Fruit fly (Drosophila melanogaster) whole organism, embryonic: Measurements from ENCODE around the gene CG11374.

Source experiments
- Aef1 ChIP-seq: fragments of 200-800 bp; sonication (Bioruptor generic); IDR thresholded peaks from 3 replicates; pipeline ENCODE4 v1.3.6; 2022; ENCODE audit warnings: missing biosample characterization, missing genetic modification characterization
- Antp ChIP-seq: fragments of 200-800 bp; sonication (Bioruptor generic); optimal IDR thresholded peaks from 3 replicates; lab custom pipeline; 2016; ENCODE audit warnings: missing biosample characterization, missing genetic modification characterization
- Asciz ChIP-seq: fragments of 200-800 bp; sonication (Bioruptor generic); optimal IDR thresholded peaks from 2 replicates; lab custom pipeline; 2017; ENCODE audit warnings: missing biosample characterization, mild to moderate bottlenecking, missing genetic modification characterization, missing genetic modification reagents
- Awh ChIP-seq: fragments of 200-800 bp; sonication (Bioruptor generic); IDR thresholded peaks from 2 replicates; pipeline ENCODE4, ENCODE4 v1.3.6; 2022; ENCODE audit warnings: missing biosample characterization, missing genetic modification characterization
- BEAF-32 ChIP-seq: fragments of 200-800 bp; sonication (Bioruptor generic); optimal IDR thresholded peaks from 3 replicates; lab custom pipeline; 2017; ENCODE audit warnings: missing biosample characterization, missing genetic modification characterization, mild to moderate bottlenecking, moderate library complexity, missing genetic modification reagents
- CG10366 ChIP-seq: fragments of 200-800 bp; sonication (Bioruptor generic); IDR thresholded peaks from 2 replicates; pipeline ENCODE4 v1.3.6; 2022; ENCODE audit warnings: missing biosample characterization, missing genetic modification characterization
- CG10959 ChIP-seq: fragments of 200-800 bp; sonication (Bioruptor generic); IDR thresholded peaks from 2 replicates; pipeline ENCODE4 v1.3.6; 2022; ENCODE audit warnings: missing biosample characterization, missing genetic modification characterization
- CG10979 ChIP-seq: fragments of 200-800 bp; sonication (Bioruptor generic); optimal IDR thresholded peaks from 2 replicates; lab custom pipeline; 2018; ENCODE audit warnings: missing biosample characterization, mild to moderate bottlenecking, missing genetic modification characterization, moderate library complexity
- CG12299 ChIP-seq: fragments of 200-800 bp; sonication (Bioruptor generic); optimal IDR thresholded peaks from 2 replicates; lab custom pipeline; 2018; ENCODE audit warnings: missing biosample characterization, mild to moderate bottlenecking, missing genetic modification characterization
- CG14050 ChIP-seq: fragments of 200-800 bp; sonication (Bioruptor generic); IDR thresholded peaks from 3 replicates; pipeline ENCODE4 v1.3.6; 2022; ENCODE audit warnings: missing biosample characterization, missing genetic modification characterization
- CG14860 ChIP-seq: fragments of 200-800 bp; sonication (Bioruptor generic); IDR thresholded peaks from 3 replicates; pipeline ENCODE4 v1.3.6; 2022; ENCODE audit warnings: missing biosample characterization, missing genetic modification characterization; ENCODE audit not compliant: partially characterized antibody
- CG15696 ChIP-seq: fragments of 200-800 bp; sonication (Bioruptor generic); optimal IDR thresholded peaks from 2 replicates; lab custom pipeline; 2019; ENCODE audit warnings: missing biosample characterization, mild to moderate bottlenecking, missing genetic modification characterization, moderate library complexity
- CG16815 ChIP-seq: fragments of 200-800 bp; sonication (Bioruptor generic); optimal IDR thresholded peaks from 3 replicates; lab custom pipeline; 2017; ENCODE audit warnings: missing biosample characterization, mild to moderate bottlenecking, missing genetic modification characterization
- CG17186 ChIP-seq: fragments of 200-800 bp; sonication (Bioruptor generic); optimal IDR thresholded peaks from 3 replicates; lab custom pipeline; 2017; ENCODE audit warnings: missing biosample characterization, missing genetic modification reagents, missing genetic modification characterization
- CG1792 ChIP-seq: fragments of 200-800 bp; sonication (Bioruptor generic); optimal IDR thresholded peaks from 2 replicates; lab custom pipeline; 2016; ENCODE audit warnings: missing biosample characterization, missing genetic modification characterization
- CG3065 ChIP-seq: fragments of 200-800 bp; sonication (Bioruptor generic); optimal IDR thresholded peaks from 2 replicates; lab custom pipeline; 2016; ENCODE audit warnings: missing biosample characterization, missing genetic modification characterization
- CG33213 ChIP-seq: fragments of 200-800 bp; sonication (Bioruptor generic); optimal IDR thresholded peaks from 3 replicates; lab custom pipeline; 2016; ENCODE audit warnings: missing biosample characterization, missing genetic modification characterization
- CG3726 ChIP-seq: fragments of 200-800 bp; sonication (Bioruptor generic); IDR thresholded peaks from 3 replicates; pipeline ENCODE4, ENCODE4 v1.3.6; 2022; ENCODE audit warnings: missing biosample characterization, missing genetic modification characterization
- CG42726 ChIP-seq: fragments of 200-800 bp; sonication (Bioruptor generic); IDR thresholded peaks from 2 replicates; pipeline ENCODE4 v1.3.6; 2022; ENCODE audit warnings: missing biosample characterization, missing genetic modification characterization; ENCODE audit not compliant: partially characterized antibody
- CG4820 ChIP-seq: fragments of 200-800 bp; sonication (Bioruptor generic); optimal IDR thresholded peaks from 3 replicates; lab custom pipeline; 2016; ENCODE audit warnings: missing biosample characterization, missing genetic modification characterization
- CG5245 ChIP-seq: fragments of 200-800 bp; sonication (Bioruptor generic); optimal IDR thresholded peaks from 3 replicates; lab custom pipeline; 2016; ENCODE audit warnings: missing biosample characterization, missing genetic modification characterization
- CG5953 ChIP-seq: fragments of 200-800 bp; sonication (Bioruptor generic); IDR thresholded peaks from 2 replicates; pipeline ENCODE4 v1.3.6; 2022; ENCODE audit warnings: missing biosample characterization, missing genetic modification characterization
- CG7372 ChIP-seq: fragments of 200-800 bp; sonication (Bioruptor generic); IDR thresholded peaks from 2 replicates; pipeline ENCODE4 v1.3.6; 2022; ENCODE audit warnings: missing biosample characterization, missing genetic modification characterization
- CG9215 ChIP-seq: fragments of 200-800 bp; sonication (Bioruptor generic); IDR thresholded peaks from 2 replicates; pipeline ENCODE4 v1.3.6; 2022; ENCODE audit warnings: missing biosample characterization, missing genetic modification characterization
- Fer1 ChIP-seq: fragments of 200-800 bp; sonication (Bioruptor generic); optimal IDR thresholded peaks from 2 replicates; lab custom pipeline; 2017; ENCODE audit warnings: missing biosample characterization, mild to moderate bottlenecking, missing genetic modification characterization
- H15 ChIP-seq: fragments of 200-800 bp; sonication (Bioruptor generic); IDR thresholded peaks from 3 replicates; pipeline ENCODE4 v1.3.6; 2022; ENCODE audit warnings: missing biosample characterization, missing genetic modification characterization
- HLH4C ChIP-seq: fragments of 200-800 bp; sonication (Bioruptor generic); IDR thresholded peaks from 3 replicates; pipeline ENCODE4 v1.3.6; 2022; ENCODE audit warnings: missing biosample characterization, missing genetic modification characterization; ENCODE audit not compliant: partially characterized antibody
- Hey ChIP-seq: fragments of 200-800 bp; sonication (Bioruptor generic); optimal IDR thresholded peaks from 3 replicates; lab custom pipeline; 2018; ENCODE audit warnings: missing biosample characterization, mild to moderate bottlenecking, missing genetic modification characterization
- HmgD ChIP-seq: fragments of 200-800 bp; sonication (Bioruptor generic); optimal IDR thresholded peaks from 3 replicates; lab custom pipeline; 2016; ENCODE audit warnings: missing biosample characterization, missing genetic modification characterization
- Hsf ChIP-seq: fragments of 200-800 bp; sonication (Bioruptor generic); optimal IDR thresholded peaks from 3 replicates; lab custom pipeline; 2016; ENCODE audit warnings: missing biosample characterization, missing genetic modification characterization
- Pdp1 ChIP-seq, 2 experiments: fragments of 200-800 bp; sonication (Bioruptor generic); optimal IDR thresholded peaks; 3 replicates each; lab custom pipeline; 2016; ENCODE audit warnings: missing biosample characterization in 2 of 2, missing genetic modification characterization in 2 of 2, mild to moderate bottlenecking in 1 of 2, moderate library complexity in 1 of 2
- Sox102F ChIP-seq: fragments of 200-800 bp; sonication (Bioruptor generic); optimal IDR thresholded peaks from 2 replicates; lab custom pipeline; 2018; ENCODE audit warnings: missing biosample characterization, mild to moderate bottlenecking, missing genetic modification characterization, moderate library complexity
- bigmax ChIP-seq: fragments of 200-800 bp; sonication (Bioruptor generic); optimal IDR thresholded peaks from 2 replicates; lab custom pipeline; 2018; ENCODE audit warnings: missing biosample characterization, mild to moderate bottlenecking, missing genetic modification characterization
- bowl ChIP-seq: fragments of 200-800 bp; sonication (Bioruptor generic); IDR thresholded peaks from 2 replicates; pipeline ENCODE4 v1.3.6; 2022; ENCODE audit warnings: missing biosample characterization, missing genetic modification characterization
- btn ChIP-seq: fragments of 200-800 bp; sonication (Bioruptor generic); optimal IDR thresholded peaks from 2 replicates; lab custom pipeline; 2016; ENCODE audit warnings: missing biosample characterization, missing genetic modification characterization
- fd3F ChIP-seq: fragments of 200-800 bp; sonication (Bioruptor generic); optimal IDR thresholded peaks from 2 replicates; lab custom pipeline; 2018; ENCODE audit warnings: missing biosample characterization, mild to moderate bottlenecking, missing genetic modification characterization, moderate library complexity
- gsb-n ChIP-seq: fragments of 200-800 bp; sonication (Bioruptor generic); optimal IDR thresholded peaks from 3 replicates; lab custom pipeline; 2018; ENCODE audit warnings: missing biosample characterization, mild to moderate bottlenecking, missing genetic modification characterization
- gt ChIP-seq: fragments of 200-800 bp; sonication (Bioruptor generic); IDR thresholded peaks from 2 replicates; pipeline ENCODE4 v1.3.6; 2022; ENCODE audit warnings: missing biosample characterization, missing genetic modification characterization
- kah ChIP-seq: fragments of 200-800 bp; sonication (Bioruptor generic); optimal IDR thresholded peaks from 2 replicates; lab custom pipeline; 2018; ENCODE audit warnings: missing biosample characterization, mild to moderate bottlenecking, missing genetic modification characterization
- klu ChIP-seq: fragments of 200-800 bp; sonication (Bioruptor generic); IDR thresholded peaks from 2 replicates; pipeline ENCODE4 v1.3.6; 2022; ENCODE audit warnings: missing biosample characterization, missing genetic modification characterization
- maf-S ChIP-seq: fragments of 200-800 bp; sonication (Bioruptor generic); optimal IDR thresholded peaks from 2 replicates; lab custom pipeline; 2016; ENCODE audit warnings: missing biosample characterization, missing genetic modification characterization
- mld ChIP-seq: fragments of 200-800 bp; sonication (Bioruptor generic); IDR thresholded peaks from 3 replicates; pipeline ENCODE4 v1.3.6; 2022; ENCODE audit warnings: missing biosample characterization, missing genetic modification characterization; ENCODE audit not compliant: partially characterized antibody
- odd ChIP-seq: fragments of 200-800 bp; sonication (Bioruptor generic); optimal IDR thresholded peaks from 2 replicates; lab custom pipeline; 2017; ENCODE audit warnings: missing biosample characterization, mild to moderate bottlenecking, missing genetic modification characterization
- org-1 ChIP-seq: fragments of 200-800 bp; sonication (Bioruptor generic); optimal IDR thresholded peaks from 2 replicates; lab custom pipeline; 2017; ENCODE audit warnings: missing biosample characterization, missing genetic modification characterization
- phol ChIP-seq: fragments of 200-800 bp; sonication (Bioruptor generic); optimal IDR thresholded peaks from 3 replicates; lab custom pipeline; 2018; ENCODE audit warnings: missing biosample characterization, mild to moderate bottlenecking, missing genetic modification characterization, moderate library complexity
- pnt ChIP-seq: fragments of 200-800 bp; sonication (Bioruptor generic); optimal IDR thresholded peaks from 3 replicates; lab custom pipeline; 2016; ENCODE audit warnings: missing biosample characterization, missing genetic modification characterization
- ro ChIP-seq: fragments of 200-800 bp; sonication (Bioruptor generic); IDR thresholded peaks from 2 replicates; pipeline ENCODE4 v1.3.6; 2022; ENCODE audit warnings: missing biosample characterization, missing genetic modification characterization
- sens ChIP-seq: fragments of 200-800 bp; sonication (Bioruptor generic); peaks from one replicate; lab custom pipeline; 2016; ENCODE audit warnings: missing biosample characterization, missing genetic modification characterization
- slou ChIP-seq: fragments of 200-800 bp; sonication (Bioruptor generic); optimal IDR thresholded peaks from 3 replicates; lab custom pipeline; 2016; ENCODE audit warnings: missing biosample characterization, missing genetic modification characterization
- sna ChIP-seq: fragments of 200-800 bp; sonication (Bioruptor generic); IDR thresholded peaks from 2 replicates; pipeline ENCODE4 v1.3.6; 2022; ENCODE audit warnings: missing biosample characterization, missing genetic modification characterization; ENCODE audit not compliant: partially characterized antibody
- stwl ChIP-seq: fragments of 200-800 bp; sonication (Bioruptor generic); optimal IDR thresholded peaks from 3 replicates; lab custom pipeline; 2018; ENCODE audit warnings: missing biosample characterization, mild to moderate bottlenecking, missing genetic modification characterization, moderate library complexity

CG11374 gene

DNA sequence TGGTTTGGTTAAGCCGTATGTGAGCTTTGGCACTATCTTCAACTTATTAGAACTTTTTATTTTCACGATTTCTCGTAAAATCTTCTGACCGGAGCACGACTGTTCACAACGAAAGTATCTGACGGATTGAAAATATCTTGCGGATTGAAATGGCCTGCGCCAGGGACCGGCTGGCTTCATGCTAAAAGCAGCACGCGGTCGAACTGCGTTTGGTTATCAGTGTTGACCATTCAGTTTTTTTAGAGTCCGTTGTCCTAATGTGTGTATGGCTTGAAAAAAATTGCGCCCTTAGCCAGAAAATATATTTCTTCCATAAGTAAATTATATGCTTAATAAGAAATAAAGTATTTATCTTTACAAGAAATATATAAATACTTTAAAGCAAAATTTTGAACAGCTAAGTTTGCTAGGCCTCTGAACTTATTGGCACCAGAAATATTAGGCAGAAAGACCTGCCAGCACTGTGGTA is 11.1 kb downstream of the CG11374 start, which contains the start of gene net (continued):
- peak; percentile 59 for TF ChIP-seq fd3F (GFP tag; lab: Kevin White, UChicago)
- TF ChIP-seq bigmax (GFP tag; lab: Kevin White, UChicago) = no peak
- no peak for TF ChIP-seq CG17186 (GFP tag; lab: Kevin White, UChicago)
- TF ChIP-seq stwl (tag; lab: Kevin White, UChicago) = no peak
- peak; percentile 60 for TF ChIP-seq kah (GFP tag; lab: Kevin White, UChicago)
- peak; percentile 34 for TF ChIP-seq Sox102F (GFP tag; lab: Kevin White, UChicago)
- no peak for TF ChIP-seq ro (GFP tag; lab: Robert Waterston, UW)
- TF ChIP-seq CG10366 (GFP tag; lab: Robert Waterston, UW) = peak; percentile 26; the same call in 1 of the 2 replicates
- TF ChIP-seq maf-S (GFP tag; lab: Kevin White, UChicago) = no peak
- no peak for TF ChIP-seq CG5245
- TF ChIP-seq Fer1 (GFP tag; lab: Kevin White, UChicago) = peak; percentile 90
- no peak for TF ChIP-seq slou (GFP tag; lab: Kevin White, UChicago)
- no peak for TF ChIP-seq CG7372 (GFP tag; lab: Robert Waterston, UW)
- TF ChIP-seq gsb-n = peak; percentile 64
- TF ChIP-seq sens (GFP tag; lab: Kevin White, UChicago) = peak; percentile 85
- peak; percentile 0 for TF ChIP-seq Hey (tag; lab: Kevin White, UChicago)
- TF ChIP-seq CG33213 (GFP tag; lab: Kevin White, UChicago) = no peak
- TF ChIP-seq Awh (GFP tag; lab: Robert Waterston, UW) = no peak
- peak; percentile 60 for TF ChIP-seq org-1 (GFP tag; lab: Kevin White, UChicago)
- no peak for TF ChIP-seq BEAF-32 (GFP tag; lab: Kevin White, UChicago)
- TF ChIP-seq klu (GFP tag; lab: Robert Waterston, UW) = no peak
- TF ChIP-seq CG5953 (GFP tag; lab: Robert Waterston, UW) = no peak
- no peak for TF ChIP-seq HmgD
- TF ChIP-seq Hsf = peak; percentile 9
- TF ChIP-seq CG16815 = peak; percentile 40
- TF ChIP-seq CG4820 (GFP tag; lab: Kevin White, UChicago) = peak; percentile 21
- no peak for TF ChIP-seq gt (GFP tag; lab: Robert Waterston, UW)
- no peak for TF ChIP-seq H15
- TF ChIP-seq bowl (GFP tag; lab: Robert Waterston, UW) = no peak
- TF ChIP-seq HLH4C (GFP tag; lab: Robert Waterston, UW) = no peak
- no peak for TF ChIP-seq Aef1
- peak; percentile 26; the same call in 1 of the 2 replicates for TF ChIP-seq CG42726
- TF ChIP-seq CG14050 (GFP tag; lab: Robert Waterston, UW) = peak; percentile 39; the same call in 1 of the 3 replicates
- peak; percentile 72 for TF ChIP-seq CG12299 (tag; lab: Kevin White, UChicago)
- no peak for TF ChIP-seq sna (GFP tag; lab: Robert Waterston, UW)
- peak; percentile 74 for TF ChIP-seq odd (GFP tag; lab: Kevin White, UChicago)
- no peak for TF ChIP-seq mld (GFP tag; lab: Robert Waterston, UW)
- TF ChIP-seq CG15696 (tag; lab: Kevin White, UChicago) = peak; percentile 69
- no peak for TF ChIP-seq btn (GFP tag; lab: Kevin White, UChicago)
- TF ChIP-seq Asciz = peak; percentile 48
- no peak for TF ChIP-seq Pdp1 (GFP tag; optimal IDR thresholded peaks at IDR 0.05; lab: Kevin White, UChicago)
- TF ChIP-seq Antp = no peak
- TF ChIP-seq CG3065 (GFP tag; lab: Kevin White, UChicago) = no peak
- TF ChIP-seq CG9215 = no peak
- no peak for TF ChIP-seq CG14860 (GFP tag; lab: Robert Waterston, UW)
- TF ChIP-seq CG1792 (GFP tag; lab: Kevin White, UChicago) = no peak
- TF ChIP-seq CG10959 = no peak
- TF ChIP-seq CG10979 = peak; percentile 61
- no peak for TF ChIP-seq pnt (GFP tag; lab: Kevin White, UChicago)
- TF ChIP-seq CG3726 (GFP tag; lab: Robert Waterston, UW) = no peak
- peak; percentile 65 for TF ChIP-seq phol (tag; lab: Kevin White, UChicago)
